Fruit fly (Drosophila melanogaster) S2 (cell line): ENCODE results near the gene Adgf-C.

Experiments used
- CG8478 ChIP-seq: fragments of >200 bp; optimal IDR thresholded peaks from 2 replicates; lab custom pipeline; 2018
- CTCF ChIP-seq, 2 experiments: fragments of >200 bp; optimal IDR thresholded peaks; 2 replicates each; lab custom pipeline; 2018

Gene Adgf-C

dm6 chr3R:13686371-13687211 is 20.0 kb upstream of the Adgf-C start, which contains the start of gene omd:
omd (minus strand) TSS chr3R:13687210.
- TF ChIP-seq CG8478 (lab: Kevin White, UChicago) (no peak), CTCF (optimal IDR thresholded peaks at IDR 0.05; lab: Kevin White, UChicago) (no peak)

dm6 chr3R:13693753-13694152 is 12.8 kb upstream of the Adgf-C start, which contains the start of gene CG14367:
CG14367 (plus strand) TSS chr3R:13694053.
- TF ChIP-seq CTCF (optimal IDR thresholded peaks at IDR 0.05; lab: Kevin White, UChicago) (no peak), CG8478 (lab: Kevin White, UChicago) (no peak)

dm6 chr3R:13699350-13699749 is 7.2 kb upstream of the Adgf-C start:
- peak in 1 of 2 experiments; percentile 10 for TF ChIP-seq CTCF (optimal IDR thresholded peaks at IDR 0.05; lab: Kevin White, UChicago)
- no peak for TF ChIP-seq CG8478 (lab: Kevin White, UChicago)

dm6 chr3R:13700192-13700591 is 6.4 kb upstream of the Adgf-C start, which contains the start of gene ninaB:
ninaB (plus strand) TSS chr3R:13700565.
- no peak for TF ChIP-seq CG8478 (lab: Kevin White, UChicago)
- no peak for TF ChIP-seq CTCF (optimal IDR thresholded peaks at IDR 0.05; lab: Kevin White, UChicago)

dm6 chr3R:13700738-13701137 is 5.8 kb upstream of the Adgf-C start, which contains the start of gene f-cup:
f-cup (minus strand) TSS chr3R:13700838.
- TF ChIP-seq CG8478 (lab: Kevin White, UChicago) (no peak), CTCF (optimal IDR thresholded peaks at IDR 0.05; lab: Kevin White, UChicago) (no peak)

- TF ChIP-seq CG8478 (lab: Kevin White, UChicago) (no peak), CTCF (optimal IDR thresholded peaks at IDR 0.05; lab: Kevin White, UChicago) (no peak)
Measured at dm6 chr3R:13705292-13705885, 1.2 kb upstream of the Adgf-C start, which contains the start of gene Adgf-D. Adgf-D (minus strand) TSS chr3R:13705402.

dm6 chr3R:13709839-13710238 is 3.3 kb downstream of the Adgf-C start, which contains the start of gene Argp:
Argp (minus strand) TSS chr3R:13709939.
- no peak for TF ChIP-seq CG8478 (lab: Kevin White, UChicago)
- TF ChIP-seq CTCF (optimal IDR thresholded peaks at IDR 0.05; lab: Kevin White, UChicago), result no peak

dm6 chr3R:13710645-13711044 is 4.1 kb downstream of the Adgf-C start:
- TF ChIP-seq CG8478 (lab: Kevin White, UChicago), result no peak
- TF ChIP-seq CTCF (optimal IDR thresholded peaks at IDR 0.05; lab: Kevin White, UChicago), result peak in 1 of 2 experiments; percentile 22

- TF ChIP-seq CTCF (optimal IDR thresholded peaks at IDR 0.05; lab: Kevin White, UChicago) (no peak), CG8478 (lab: Kevin White, UChicago) (no peak)
Measured at dm6 chr3R:13711735-13712134, 5.2 kb downstream of the Adgf-C start, which contains the start of the genes primo-1 and primo-2. primo-1 (minus strand) TSS chr3R:13711835. primo-2 (minus strand) TSS chr3R:13711835.

- TF ChIP-seq CTCF (optimal IDR thresholded peaks at IDR 0.05; lab: Kevin White, UChicago), result no peak
- no peak for TF ChIP-seq CG8478 (lab: Kevin White, UChicago)
Measured at dm6 chr3R:13713541-13713940, 7.0 kb downstream of the Adgf-C start.

dm6 chr3R:13713984-13714532 is 7.5 kb downstream of the Adgf-C start:
- TF ChIP-seq CTCF (optimal IDR thresholded peaks at IDR 0.05; lab: Kevin White, UChicago), result no peak
- TF ChIP-seq CG8478 (lab: Kevin White, UChicago), result no peak

dm6 chr3R:13715012-13715673 is 8.6 kb downstream of the Adgf-C start, which contains the start of gene kmr:
kmr (plus strand) TSS chr3R:13715207.
- TF ChIP-seq CTCF (optimal IDR thresholded peaks at IDR 0.05; lab: Kevin White, UChicago) (no peak), CG8478 (lab: Kevin White, UChicago) (no peak)

- TF ChIP-seq CG8478 (lab: Kevin White, UChicago) (no peak), CTCF (optimal IDR thresholded peaks at IDR 0.05; lab: Kevin White, UChicago) (no peak)
Measured at dm6 chr3R:13715674-13716454, 9.3 kb downstream of the Adgf-C start.
